ENCODE assay signal across 1 fruit fly cellular context in the genomic region with DNA sequence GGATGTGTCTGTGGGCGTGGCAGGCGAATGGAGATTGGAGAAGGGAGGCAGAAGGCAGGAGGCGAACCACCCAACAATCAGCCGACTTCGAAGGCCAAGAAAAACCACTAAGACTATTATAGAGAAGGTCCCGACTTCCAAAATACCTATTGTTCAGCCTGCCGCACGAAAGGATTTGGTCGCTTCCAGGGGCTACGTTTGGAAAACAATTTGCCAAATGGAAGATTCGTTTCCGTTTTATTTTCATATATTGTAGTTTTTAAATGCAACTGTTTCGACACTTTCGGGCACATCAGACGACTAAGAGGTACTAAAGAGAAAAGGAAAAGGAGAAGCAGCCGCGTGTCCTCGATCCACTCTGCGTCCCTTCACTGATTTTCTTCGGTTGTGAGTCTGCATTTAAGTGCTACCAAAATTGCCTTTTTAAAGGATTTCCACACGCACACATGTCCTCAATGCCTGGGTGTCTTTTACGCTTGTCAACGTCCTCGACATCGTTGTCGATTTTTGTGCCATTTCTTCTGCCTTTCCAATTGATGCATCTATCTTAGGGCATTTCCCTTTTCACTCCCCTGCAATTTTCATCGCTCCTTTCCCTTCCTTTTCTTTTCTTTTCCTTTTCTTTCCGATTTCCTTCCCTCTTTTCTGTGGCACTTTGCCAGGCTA.
TF ChIP-seq lines count a peak whose summit lies in the region.

No protein-coding gene starts in this region.

TF ChIP-seq in whole organism, embryonic, 481 proteins besides CTCF, POLR2A, EP300 and RAD21 (continued from another document):
- TF ChIP-seq Dll (GFP tag; IDR thresholded peaks at IDR 0.05; lab: Robert Waterston, UW; ENCODE audit: partially characterized antibody) (no peak), Lpt (GFP tag; optimal IDR thresholded peaks at IDR 0.05; lab: Kevin White, UChicago) (no peak), CG1529 (GFP tag; optimal IDR thresholded peaks at IDR 0.05; lab: Kevin White, UChicago) (no peak), CG1024 (GFP tag; IDR thresholded peaks at IDR 0.05; lab: Robert Waterston, UW) (no peak), CG17361 (GFP tag; IDR thresholded peaks at IDR 0.05; lab: Robert Waterston, UW) (no peak), Xbp1 (GFP tag; optimal IDR thresholded peaks at IDR 0.05; lab: Kevin White, UChicago) (peak; percentile 25), dan (GFP tag; IDR thresholded peaks at IDR 0.05; lab: Robert Waterston, UW) (no peak), pho (GFP tag; optimal IDR thresholded peaks at IDR 0.05; lab: Kevin White, UChicago) (no peak), CG13123 (GFP tag; optimal IDR thresholded peaks at IDR 0.05; lab: Kevin White, UChicago) (no peak), lmd (GFP tag; IDR thresholded peaks at IDR 0.05; lab: Robert Waterston, UW) (no peak), NC2β (GFP tag; optimal IDR thresholded peaks at IDR 0.05; lab: Kevin White, UChicago) (peak; percentile 4), bsh (GFP tag; optimal IDR thresholded peaks at IDR 0.05; lab: Kevin White, UChicago) (peak in 1 of 2 experiments; percentile 37), CG7839 (tag; optimal IDR thresholded peaks at IDR 0.05; lab: Kevin White, UChicago) (peak; percentile 26), Sox100B (GFP tag; optimal IDR thresholded peaks at IDR 0.05; lab: Kevin White, UChicago) (no peak), CG14965 (GFP tag; optimal IDR thresholded peaks at IDR 0.05; lab: Kevin White, UChicago; ENCODE audit: borderline replicate concordance) (no peak), Dp (GFP tag; optimal IDR thresholded peaks at IDR 0.05; lab: Kevin White, UChicago) (no peak), fd102C (GFP tag; optimal IDR thresholded peaks at IDR 0.05; lab: Kevin White, UChicago) (peak; percentile 20), ase (GFP tag; IDR thresholded peaks at IDR 0.05; lab: Robert Waterston, UW) (no peak), CG12391 (tag; optimal IDR thresholded peaks at IDR 0.05; lab: Kevin White, UChicago) (peak; percentile 10), sc (optimal IDR thresholded peaks at IDR 0.05; lab: Kevin White, UChicago) (no peak), sc (GFP tag; optimal IDR thresholded peaks at IDR 0.05; lab: Kevin White, UChicago) (no peak), sens-2 (GFP tag; IDR thresholded peaks at IDR 0.05; lab: Robert Waterston, UW) (no peak), zfh1 (GFP tag; IDR thresholded peaks at IDR 0.05; lab: Robert Waterston, UW) (0 out of 3 replicates have a peak, but pooled peaks have one; percentile 33), slou (GFP tag; optimal IDR thresholded peaks at IDR 0.05; lab: Kevin White, UChicago) (no peak), CG15514 (GFP tag; optimal IDR thresholded peaks at IDR 0.05; lab: Kevin White, UChicago) (no peak), CG12155 (GFP tag; optimal IDR thresholded peaks at IDR 0.05; lab: Kevin White, UChicago) (no peak), grau (tag; optimal IDR thresholded peaks at IDR 0.05; lab: Kevin White, UChicago) (peak; percentile 1), CG13624 (GFP tag; optimal IDR thresholded peaks at IDR 0.05; lab: Kevin White, UChicago) (no peak), Dip3 (GFP tag; optimal IDR thresholded peaks at IDR 0.05; lab: Kevin White, UChicago) (no peak), CG6854 (GFP tag; optimal IDR thresholded peaks at IDR 0.05; lab: Kevin White, UChicago) (no peak), tup (GFP tag; optimal IDR thresholded peaks at IDR 0.05; lab: Kevin White, UChicago) (no peak), CG2875 (GFP tag; optimal IDR thresholded peaks at IDR 0.05; lab: Kevin White, UChicago) (no peak), row (GFP tag; IDR thresholded peaks at IDR 0.05; lab: Robert Waterston, UW) (peak; percentile 53; the same call in 2 of the 3 replicates), ems (GFP tag; optimal IDR thresholded peaks at IDR 0.05; lab: Kevin White, UChicago) (no peak), so (GFP tag; IDR thresholded peaks at IDR 0.05; lab: Robert Waterston, UW) (no peak), CG18476 (GFP tag; optimal IDR thresholded peaks at IDR 0.05; lab: Kevin White, UChicago) (no peak), emc (GFP tag; optimal IDR thresholded peaks at IDR 0.05; lab: Kevin White, UChicago) (no peak), Elba2 (GFP tag; optimal IDR thresholded peaks at IDR 0.05; lab: Kevin White, UChicago) (no peak), pros (GFP tag; optimal IDR thresholded peaks at IDR 0.05; lab: Kevin White, UChicago) (peak; percentile 70), org-1 (GFP tag; optimal IDR thresholded peaks at IDR 0.05; lab: Kevin White, UChicago) (no peak), CG12219 (GFP tag; optimal IDR thresholded peaks at IDR 0.05; lab: Kevin White, UChicago) (no peak), CG15479 (GFP tag; optimal IDR thresholded peaks at IDR 0.05; lab: Kevin White, UChicago) (peak; percentile 6), Bteb2 (GFP tag; optimal IDR thresholded peaks at IDR 0.05; lab: Kevin White, UChicago) (no peak), az2 (GFP tag; optimal IDR thresholded peaks at IDR 0.05; lab: Kevin White, UChicago) (peak; percentile 20), dmrt11E (tag; optimal IDR thresholded peaks at IDR 0.05; lab: Kevin White, UChicago) (peak; percentile 15), CG2199 (GFP tag; IDR thresholded peaks at IDR 0.05; lab: Robert Waterston, UW) (0 out of 3 replicates have a peak, but pooled peaks have one; percentile 17), CG2120 (GFP tag; optimal IDR thresholded peaks at IDR 0.05; lab: Kevin White, UChicago) (peak; percentile 2), CG34376 (GFP tag; optimal IDR thresholded peaks at IDR 0.05; lab: Kevin White, UChicago) (no peak), CG10321 (GFP tag; IDR thresholded peaks at IDR 0.05; lab: Robert Waterston, UW) (no peak), twi (tag; optimal IDR thresholded peaks at IDR 0.05; lab: Kevin White, UChicago) (peak; percentile 77), CG6254 (GFP tag; optimal IDR thresholded peaks at IDR 0.05; lab: Kevin White, UChicago) (no peak), nmo (GFP tag; optimal IDR thresholded peaks at IDR 0.05; lab: Kevin White, UChicago) (peak; percentile 6), Meics (GFP tag; optimal IDR thresholded peaks at IDR 0.05; lab: Kevin White, UChicago) (no peak), Lim3 (GFP tag; IDR thresholded peaks at IDR 0.05; lab: Robert Waterston, UW) (no peak), CG7372 (GFP tag; IDR thresholded peaks at IDR 0.05; lab: Robert Waterston, UW) (no peak), CoRest (tag; optimal IDR thresholded peaks at IDR 0.05; lab: Kevin White, UChicago) (no peak), Doc3 (GFP tag; IDR thresholded peaks at IDR 0.05; lab: Robert Waterston, UW; ENCODE audit: partially characterized antibody) (no peak), Optix (GFP tag; IDR thresholded peaks at IDR 0.05; lab: Robert Waterston, UW) (no peak), CG17186 (GFP tag; optimal IDR thresholded peaks at IDR 0.05; lab: Kevin White, UChicago) (no peak), zen (tag; optimal IDR thresholded peaks at IDR 0.05; lab: Kevin White, UChicago) (peak; percentile 37), CG2889 (GFP tag; IDR thresholded peaks at IDR 0.05; lab: Robert Waterston, UW) (no peak), pan (optimal IDR thresholded peaks at IDR 0.05; lab: Kevin White, UChicago) (no peak), pan (GFP tag; optimal IDR thresholded peaks at IDR 0.05 in 1 of 2, IDR thresholded peaks at IDR 0.05 in 1 of 2) (no peak), CG16815 (GFP tag; optimal IDR thresholded peaks at IDR 0.05; lab: Kevin White, UChicago) (peak; percentile 25), CG3281 (GFP tag; optimal IDR thresholded peaks at IDR 0.05; lab: Kevin White, UChicago) (no peak), CG17912 (GFP tag; optimal IDR thresholded peaks at IDR 0.05; lab: Kevin White, UChicago) (no peak), ac (GFP tag; optimal IDR thresholded peaks at IDR 0.05; lab: Kevin White, UChicago) (no peak), D19B (GFP tag; optimal IDR thresholded peaks at IDR 0.05; lab: Kevin White, UChicago) (peak; percentile 70), lab (GFP tag; optimal IDR thresholded peaks at IDR 0.05; lab: Kevin White, UChicago) (peak; percentile 30), CG4707 (GFP tag; optimal IDR thresholded peaks at IDR 0.05; lab: Kevin White, UChicago) (no peak), insv (GFP tag; optimal IDR thresholded peaks at IDR 0.05; lab: Kevin White, UChicago) (no peak), Eip74EF (GFP tag; optimal IDR thresholded peaks at IDR 0.05; lab: Kevin White, UChicago) (no peak), peb (GFP tag; IDR thresholded peaks at IDR 0.05; lab: Robert Waterston, UW) (no peak), CG16863 (GFP tag; optimal IDR thresholded peaks at IDR 0.05; lab: Kevin White, UChicago) (peak; percentile 13), onecut (GFP tag; IDR thresholded peaks at IDR 0.05; lab: Robert Waterston, UW) (no peak), fd96Cb (tag; optimal IDR thresholded peaks at IDR 0.05; lab: Kevin White, UChicago) (no peak), ssp (GFP tag; IDR thresholded peaks at IDR 0.05; lab: Robert Waterston, UW) (no peak), ci (GFP tag; IDR thresholded peaks at IDR 0.05; lab: Robert Waterston, UW) (peak; percentile 47; the same call in 1 of the 3 replicates), dmrt99B (tag; optimal IDR thresholded peaks at IDR 0.05; lab: Kevin White, UChicago) (peak; percentile 21), HLH4C (GFP tag; IDR thresholded peaks at IDR 0.05; lab: Robert Waterston, UW; ENCODE audit: partially characterized antibody) (no peak), Spps (tag; optimal IDR thresholded peaks at IDR 0.05; lab: Kevin White, UChicago) (no peak), Hr3 (GFP tag; optimal IDR thresholded peaks at IDR 0.05; lab: Kevin White, UChicago) (no peak), ap (GFP tag; IDR thresholded peaks at IDR 0.05; lab: Robert Waterston, UW) (no peak), usp (GFP tag; optimal IDR thresholded peaks at IDR 0.05; lab: Kevin White, UChicago) (no peak), D19A (tag; optimal IDR thresholded peaks at IDR 0.05; lab: Kevin White, UChicago) (peak; percentile 1), dysf (GFP tag; IDR thresholded peaks at IDR 0.05; lab: Robert Waterston, UW) (peak; percentile 43; the same call in 1 of the 3 replicates), chn (GFP tag; optimal IDR thresholded peaks at IDR 0.05; lab: Kevin White, UChicago) (peak; percentile 19), CG12071 (GFP tag; optimal IDR thresholded peaks at IDR 0.05; lab: Kevin White, UChicago) (no peak), CG18599 (GFP tag; optimal IDR thresholded peaks at IDR 0.05; lab: Kevin White, UChicago) (peak; percentile 13), HmgD (GFP tag; optimal IDR thresholded peaks at IDR 0.05; lab: Kevin White, UChicago) (no peak), en (GFP tag; optimal IDR thresholded peaks at IDR 0.05; lab: Kevin White, UChicago) (no peak), Ptx1 (GFP tag; IDR thresholded peaks at IDR 0.05; lab: Robert Waterston, UW) (0 out of 2 replicates have a peak, but pooled peaks have one; percentile 23), Xrp1 (GFP tag; IDR thresholded peaks at IDR 0.05; lab: Robert Waterston, UW) (peak; percentile 53; the same call in 1 of the 2 replicates), CG6689 (GFP tag; IDR thresholded peaks at IDR 0.05; lab: Robert Waterston, UW) (peak; percentile 51), PHDP (tag; optimal IDR thresholded peaks at IDR 0.05; lab: Kevin White, UChicago) (no peak), maf-S (GFP tag; optimal IDR thresholded peaks at IDR 0.05; lab: Kevin White, UChicago) (no peak), CG11456 (GFP tag; IDR thresholded peaks at IDR 0.05; lab: Robert Waterston, UW) (no peak), CG7963 (GFP tag; IDR thresholded peaks at IDR 0.05; lab: Robert Waterston, UW; ENCODE audit: partially characterized antibody) (no peak), CG8765 (GFP tag; IDR thresholded peaks at IDR 0.05; lab: Robert Waterston, UW) (peak; percentile 42; the same call in 1 of the 2 replicates), pb (GFP tag; optimal IDR thresholded peaks at IDR 0.05; lab: Kevin White, UChicago) (no peak), chif (GFP tag; optimal IDR thresholded peaks at IDR 0.05; lab: Kevin White, UChicago) (peak in 1 of 2 experiments; percentile 39), Med (GFP tag; lab: Kevin White, UChicago) (peak; percentile 88), B-H1 (GFP tag; IDR thresholded peaks at IDR 0.05; lab: Robert Waterston, UW) (no peak), CG32532 (GFP tag; IDR thresholded peaks at IDR 0.05; lab: Robert Waterston, UW) (no peak), mld (GFP tag; IDR thresholded peaks at IDR 0.05; lab: Robert Waterston, UW; ENCODE audit: partially characterized antibody) (no peak), repo (GFP tag; optimal IDR thresholded peaks at IDR 0.05; lab: Kevin White, UChicago) (no peak), grn (GFP tag; optimal IDR thresholded peaks at IDR 0.05; lab: Kevin White, UChicago) (no peak), CG5953 (GFP tag; IDR thresholded peaks at IDR 0.05; lab: Robert Waterston, UW) (no peak), CG4404 (GFP tag; IDR thresholded peaks at IDR 0.05; lab: Robert Waterston, UW) (peak; percentile 54), CG2712 (tag; optimal IDR thresholded peaks at IDR 0.05; lab: Kevin White, UChicago) (peak; percentile 20), toy (GFP tag; IDR thresholded peaks at IDR 0.05; lab: Robert Waterston, UW) (no peak), sens (GFP tag; lab: Kevin White, UChicago) (peak; percentile 48), cad (GFP tag; optimal IDR thresholded peaks at IDR 0.05; lab: Kevin White, UChicago) (no peak), mirr (GFP tag; optimal IDR thresholded peaks at IDR 0.05; lab: Kevin White, UChicago) (no peak), jing (GFP tag; optimal IDR thresholded peaks at IDR 0.05; lab: Kevin White, UChicago) (no peak), ttk (GFP tag; IDR thresholded peaks at IDR 0.05; lab: Robert Waterston, UW) (0 out of 2 replicates have a peak, but pooled peaks have one; percentile 15), Opbp (GFP tag; IDR thresholded peaks at IDR 0.05; lab: Robert Waterston, UW; ENCODE audit: partially characterized antibody) (no peak)
TF ChIP-seq in whole organism, embryonic: peak in this region for 47.
